Fruit fly (Drosophila melanogaster) whole organism, embryonic: Measurements from ENCODE around the gene gb.
A peak's percentile ranks its signal among the peaks of the same experiment; 100 is the strongest.

Source experiments
- Awh ChIP-seq: fragments of 200-800 bp; sonication (Bioruptor generic); IDR thresholded peaks from 2 replicates; pipeline ENCODE4, ENCODE4 v1.3.6; 2022; ENCODE audit warnings: missing biosample characterization, missing genetic modification characterization
- Bteb2 ChIP-seq: fragments of 200-800 bp; sonication (Bioruptor generic); optimal IDR thresholded peaks from 2 replicates; lab custom pipeline; 2016; ENCODE audit warnings: missing biosample characterization, missing genetic modification characterization
- CG11398 ChIP-seq: fragments of 200-800 bp; sonication (Bioruptor generic); optimal IDR thresholded peaks from 2 replicates; lab custom pipeline; 2016; ENCODE audit warnings: missing biosample characterization, missing genetic modification characterization
- CG12071 ChIP-seq: fragments of 200-800 bp; sonication (Bioruptor generic); optimal IDR thresholded peaks from 3 replicates; lab custom pipeline; 2018; ENCODE audit warnings: missing biosample characterization, mild to moderate bottlenecking, missing genetic modification characterization
- CG14710 ChIP-seq: fragments of 200-800 bp; sonication (Bioruptor generic); optimal IDR thresholded peaks from 3 replicates; lab custom pipeline; 2019; ENCODE audit warnings: missing biosample characterization, mild to moderate bottlenecking, missing genetic modification characterization, moderate library complexity
- CG15479 ChIP-seq: fragments of 200-800 bp; sonication (Bioruptor generic); optimal IDR thresholded peaks from 3 replicates; lab custom pipeline; 2019; ENCODE audit warnings: missing biosample characterization, mild to moderate bottlenecking, missing genetic modification characterization, moderate library complexity
- CG16813 ChIP-seq: fragments of 200-800 bp; sonication (Bioruptor generic); IDR thresholded peaks from 3 replicates; pipeline ENCODE4 v1.3.6; 2022; ENCODE audit warnings: missing biosample characterization, missing genetic modification characterization; ENCODE audit not compliant: partially characterized antibody
- CG17359 ChIP-seq: fragments of 200-800 bp; sonication (Bioruptor generic); optimal IDR thresholded peaks from 3 replicates; lab custom pipeline; 2018; ENCODE audit warnings: missing biosample characterization, mild to moderate bottlenecking, missing genetic modification characterization, moderate library complexity
- CG17385 ChIP-seq: fragments of 200-800 bp; sonication (Bioruptor generic); optimal IDR thresholded peaks from 3 replicates; lab custom pipeline; 2018; ENCODE audit warnings: missing biosample characterization, mild to moderate bottlenecking, missing genetic modification characterization
- CG1792 ChIP-seq: fragments of 200-800 bp; sonication (Bioruptor generic); optimal IDR thresholded peaks from 2 replicates; lab custom pipeline; 2016; ENCODE audit warnings: missing biosample characterization, missing genetic modification characterization
- CG18599 ChIP-seq: fragments of 200-800 bp; sonication (Bioruptor generic); optimal IDR thresholded peaks from 3 replicates; lab custom pipeline; 2017; ENCODE audit warnings: missing biosample characterization, missing genetic modification characterization, mild to moderate bottlenecking, moderate library complexity, missing genetic modification reagents
- CG18764 ChIP-seq: fragments of 200-800 bp; sonication (Bioruptor generic); optimal IDR thresholded peaks from 3 replicates; lab custom pipeline; 2016; ENCODE audit warnings: missing biosample characterization, missing genetic modification characterization
- CG2199 ChIP-seq: fragments of 200-800 bp; sonication (Bioruptor generic); IDR thresholded peaks from 3 replicates; pipeline ENCODE4 v1.3.6; 2022; ENCODE audit warnings: missing biosample characterization, missing genetic modification characterization
- CG2712 ChIP-seq: fragments of 200-800 bp; optimal IDR thresholded peaks from 3 replicates; lab custom pipeline; 2019; ENCODE audit warnings: missing biosample characterization, mild to moderate bottlenecking, missing genetic modification characterization, moderate library complexity
- CG2875 ChIP-seq: fragments of 200-800 bp; sonication (Bioruptor generic); optimal IDR thresholded peaks from 2 replicates; lab custom pipeline; 2017; ENCODE audit warnings: missing biosample characterization, mild to moderate bottlenecking, missing genetic modification characterization, missing genetic modification reagents
- CG32532 ChIP-seq: fragments of 200-800 bp; sonication (Bioruptor generic); IDR thresholded peaks from 2 replicates; pipeline ENCODE4 v1.3.6; 2022; ENCODE audit warnings: missing biosample characterization, missing genetic modification characterization
- CG32772 ChIP-seq: fragments of 200-800 bp; sonication (Bioruptor generic); IDR thresholded peaks from 2 replicates; pipeline ENCODE4 v1.3.6; 2022; ENCODE audit warnings: missing biosample characterization, missing genetic modification characterization
- CG3281 ChIP-seq: fragments of 200-800 bp; sonication (Bioruptor generic); optimal IDR thresholded peaks from 3 replicates; lab custom pipeline; 2017; ENCODE audit warnings: missing biosample characterization, mild to moderate bottlenecking, missing genetic modification characterization
- CG4730 ChIP-seq: fragments of 200-800 bp; sonication (Bioruptor generic); IDR thresholded peaks from 2 replicates; pipeline ENCODE4 v1.3.6; 2022; ENCODE audit warnings: missing biosample characterization, missing genetic modification characterization
- CG5245 ChIP-seq: fragments of 200-800 bp; sonication (Bioruptor generic); optimal IDR thresholded peaks from 3 replicates; lab custom pipeline; 2016; ENCODE audit warnings: missing biosample characterization, missing genetic modification characterization
- CG6813 ChIP-seq: fragments of 200-800 bp; sonication (Bioruptor generic); optimal IDR thresholded peaks from 2 replicates; lab custom pipeline; 2017; ENCODE audit warnings: missing biosample characterization, missing genetic modification characterization, mild to moderate bottlenecking, moderate library complexity, missing genetic modification reagents
- CG8089 ChIP-seq: fragments of 200-800 bp; sonication (Bioruptor generic); optimal IDR thresholded peaks from 3 replicates; lab custom pipeline; 2016; ENCODE audit warnings: missing biosample characterization, missing genetic modification characterization
- CHES-1-like ChIP-seq: fragments of 200-800 bp; sonication (Bioruptor generic); optimal IDR thresholded peaks from 2 replicates; lab custom pipeline; 2016; ENCODE audit warnings: missing biosample characterization, missing genetic modification characterization
- D19A ChIP-seq: fragments of 200-800 bp; optimal IDR thresholded peaks from 3 replicates; lab custom pipeline; 2019; ENCODE audit warnings: missing biosample characterization, mild to moderate bottlenecking, missing genetic modification characterization, moderate library complexity
- Dfd ChIP-seq, 2 experiments: fragments of >200 bp; optimal IDR thresholded peaks; 2 replicates each; lab custom pipeline; 2017; ENCODE audit warnings: missing biosample characterization in 2 of 2, missing genetic modification characterization in 2 of 2
- Doc2 ChIP-seq: fragments of 200-800 bp; sonication (Bioruptor generic); IDR thresholded peaks from 2 replicates; pipeline ENCODE4 v1.3.6; 2022; ENCODE audit warnings: missing biosample characterization, missing genetic modification characterization
- Fer3 ChIP-seq: fragments of 200-800 bp; sonication (Bioruptor generic); optimal IDR thresholded peaks from 2 replicates; lab custom pipeline; 2018; ENCODE audit warnings: missing biosample characterization, mild to moderate bottlenecking, missing genetic modification characterization, moderate library complexity
- Gsc ChIP-seq: fragments of 200-800 bp; sonication (Bioruptor generic); IDR thresholded peaks from 2 replicates; pipeline ENCODE4 v1.3.6; 2022; ENCODE audit warnings: missing biosample characterization, missing genetic modification characterization
- HLH3B ChIP-seq: fragments of 200-800 bp; sonication (Bioruptor generic); IDR thresholded peaks from 2 replicates; pipeline ENCODE4 v1.3.6; 2022; ENCODE audit warnings: missing biosample characterization, missing genetic modification characterization
- Hr39 ChIP-seq: fragments of >200 bp; optimal IDR thresholded peaks from 2 replicates; lab custom pipeline; 2017
- Jarid2 ChIP-seq: fragments of 200-800 bp; sonication (Bioruptor generic); optimal IDR thresholded peaks from 3 replicates; lab custom pipeline; 2017; ENCODE audit warnings: mild to moderate bottlenecking, missing biosample characterization, missing genetic modification reagents, missing genetic modification characterization
- Sry-β ChIP-seq: fragments of 200-800 bp; sonication (Bioruptor generic); optimal IDR thresholded peaks from 2 replicates; lab custom pipeline; 2018; ENCODE audit warnings: missing biosample characterization, mild to moderate bottlenecking, missing genetic modification characterization, moderate library complexity
- Usf ChIP-seq: fragments of 200-800 bp; sonication (Bioruptor generic); optimal IDR thresholded peaks from 2 replicates; lab custom pipeline; 2017; ENCODE audit warnings: missing genotype, missing biosample characterization, missing genetic modification characterization
- Vsx1 ChIP-seq: fragments of 200-800 bp; sonication (Bioruptor generic); optimal IDR thresholded peaks from 2 replicates; lab custom pipeline; 2017; ENCODE audit warnings: missing biosample characterization, mild to moderate bottlenecking, missing genetic modification characterization, missing genetic modification reagents
- ab ChIP-seq: fragments of 200-800 bp; sonication (Bioruptor generic); optimal IDR thresholded peaks from 2 replicates; lab custom pipeline; 2016; ENCODE audit warnings: missing biosample characterization, missing genetic modification characterization
- bbx ChIP-seq: fragments of 200-800 bp; sonication (Bioruptor generic); IDR thresholded peaks from 2 replicates; pipeline ENCODE4 v1.3.6; 2022; ENCODE audit warnings: missing biosample characterization, missing genetic modification characterization; ENCODE audit not compliant: partially characterized antibody
- bigmax ChIP-seq: fragments of 200-800 bp; sonication (Bioruptor generic); optimal IDR thresholded peaks from 2 replicates; lab custom pipeline; 2018; ENCODE audit warnings: missing biosample characterization, mild to moderate bottlenecking, missing genetic modification characterization
- chm ChIP-seq: fragments of 200-800 bp; sonication (Bioruptor generic); IDR thresholded peaks from 2 replicates; pipeline ENCODE4 v1.3.6; 2022; ENCODE audit warnings: missing biosample characterization, missing genetic modification characterization
- da ChIP-seq: fragments of 200-800 bp; sonication (Bioruptor generic); optimal IDR thresholded peaks from 2 replicates; lab custom pipeline; 2016; ENCODE audit warnings: missing biosample characterization, missing genetic modification characterization
- dan ChIP-seq: fragments of 200-800 bp; sonication (Bioruptor generic); IDR thresholded peaks from 2 replicates; pipeline ENCODE4 v1.3.6; 2022; ENCODE audit warnings: missing biosample characterization, missing genetic modification characterization
- fd96Cb ChIP-seq: fragments of 200-800 bp; sonication (Bioruptor generic); optimal IDR thresholded peaks from 2 replicates; lab custom pipeline; 2018; ENCODE audit warnings: missing biosample characterization, mild to moderate bottlenecking, missing genetic modification characterization, moderate library complexity
- fru ChIP-seq: fragments of >200 bp; optimal IDR thresholded peaks from 2 replicates; lab custom pipeline; 2017
- gfzf ChIP-seq: fragments of 200-800 bp; sonication (Bioruptor generic); optimal IDR thresholded peaks from 2 replicates; lab custom pipeline; 2016; ENCODE audit warnings: missing biosample characterization, mild to moderate bottlenecking, missing genetic modification characterization, moderate library complexity
- ken ChIP-seq: fragments of 200-800 bp; sonication (Bioruptor generic); IDR thresholded peaks from 3 replicates; pipeline ENCODE4 v1.3.6; 2022; ENCODE audit warnings: missing biosample characterization, missing genetic modification characterization
- pfk ChIP-seq: fragments of 200-800 bp; sonication (Bioruptor generic); optimal IDR thresholded peaks from 2 replicates; lab custom pipeline; 2018; ENCODE audit warnings: missing biosample characterization, mild to moderate bottlenecking, missing genetic modification characterization, moderate library complexity
- psq ChIP-seq: fragments of 200-800 bp; sonication (Bioruptor generic); optimal IDR thresholded peaks from 2 replicates; lab custom pipeline; 2017; ENCODE audit warnings: missing biosample characterization, missing genetic modification characterization
- slbo ChIP-seq: fragments of 200-800 bp; sonication (Bioruptor generic); IDR thresholded peaks from 2 replicates; pipeline ENCODE4 v1.3.6; 2022; ENCODE audit warnings: missing biosample characterization, missing genetic modification characterization
- so ChIP-seq: fragments of 200-800 bp; sonication (Bioruptor generic); IDR thresholded peaks from 3 replicates; pipeline ENCODE4 v1.3.6; 2022; ENCODE audit warnings: missing biosample characterization, missing genetic modification characterization
- stwl ChIP-seq: fragments of 200-800 bp; sonication (Bioruptor generic); optimal IDR thresholded peaks from 3 replicates; lab custom pipeline; 2018; ENCODE audit warnings: missing biosample characterization, mild to moderate bottlenecking, missing genetic modification characterization, moderate library complexity
- tio ChIP-seq: fragments of 200-800 bp; sonication (Bioruptor generic); optimal IDR thresholded peaks from 2 replicates; lab custom pipeline; 2017; ENCODE audit warnings: missing biosample characterization, missing genetic modification characterization, inconsistent platforms
- twi ChIP-seq: fragments of 200-800 bp; optimal IDR thresholded peaks from 2 replicates; lab custom pipeline; 2019; ENCODE audit warnings: missing biosample characterization, mild to moderate bottlenecking, missing genetic modification characterization, moderate library complexity
- vfl ChIP-seq: fragments of 200-800 bp; sonication (Bioruptor generic); optimal IDR thresholded peaks from 2 replicates; lab custom pipeline; 2016; ENCODE audit warnings: missing biosample characterization, missing genetic modification characterization

The gb gene

DNA sequence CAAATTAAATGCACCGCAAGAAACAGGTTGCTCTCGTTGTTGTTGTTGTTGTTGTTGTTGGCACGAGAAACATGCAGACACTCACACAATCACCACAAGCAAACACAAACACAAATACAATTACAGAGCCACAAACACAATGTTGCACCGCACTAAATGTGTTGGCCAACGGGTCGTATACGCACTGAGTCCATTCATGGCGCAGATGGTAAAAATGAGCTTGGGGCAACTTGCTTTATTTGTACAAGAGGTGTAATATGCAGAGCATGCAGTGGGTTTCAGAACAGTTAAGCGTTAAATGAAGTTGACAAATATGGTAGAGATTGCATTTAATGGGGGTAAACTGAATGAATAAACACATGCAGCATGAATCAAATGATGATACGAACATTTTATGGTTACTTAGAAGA lies 25.8 kb upstream of the gb start (continued):
- peak; percentile 23 for TF ChIP-seq bigmax (GFP tag; lab: Kevin White, UChicago)
- TF ChIP-seq CG12071 (GFP tag; lab: Kevin White, UChicago) = peak; percentile 57
- no peak for TF ChIP-seq Hr39
- peak; percentile 42 for TF ChIP-seq D19A
- no peak for TF ChIP-seq Jarid2 (GFP tag; lab: Kevin White, UChicago)
- TF ChIP-seq gfzf (GFP tag; lab: Kevin White, UChicago) = no peak
- peak; percentile 23 for TF ChIP-seq fd96Cb
- no peak for TF ChIP-seq Vsx1 (GFP tag; lab: Kevin White, UChicago)
- TF ChIP-seq pfk (GFP tag; lab: Kevin White, UChicago) = no peak
- no peak for TF ChIP-seq CG3281 (GFP tag; lab: Kevin White, UChicago)
- no peak for TF ChIP-seq CG5245
- TF ChIP-seq Dfd (GFP tag; optimal IDR thresholded peaks at IDR 0.05; lab: Kevin White, UChicago) = no peak
- no peak for TF ChIP-seq CG16813 (GFP tag; lab: Robert Waterston, UW)
- no peak for TF ChIP-seq ken (GFP tag; lab: Robert Waterston, UW)
- TF ChIP-seq CG32532 (GFP tag; lab: Robert Waterston, UW) = no peak
- TF ChIP-seq CG17359 (tag; lab: Kevin White, UChicago) = peak; percentile 61
- no peak for TF ChIP-seq psq
- TF ChIP-seq vfl (GFP tag; lab: Kevin White, UChicago) = no peak
- no peak for TF ChIP-seq Usf (GFP tag; lab: Kevin White, UChicago)
- no peak for TF ChIP-seq da
- TF ChIP-seq tio (GFP tag; lab: Kevin White, UChicago) = no peak
- TF ChIP-seq Gsc = no peak
- no peak for TF ChIP-seq Sry-β (GFP tag; lab: Kevin White, UChicago)
- TF ChIP-seq HLH3B = no peak; the same call in 1 of the 2 replicates
- no peak for TF ChIP-seq CG32772 (GFP tag; lab: Robert Waterston, UW)
- TF ChIP-seq CG2712 = peak; percentile 19
- no peak for TF ChIP-seq Fer3 (tag; lab: Kevin White, UChicago)
- peak; percentile 30 for TF ChIP-seq CG8089 (GFP tag; lab: Kevin White, UChicago)
- TF ChIP-seq Awh (GFP tag; lab: Robert Waterston, UW) = peak; percentile 11; the same call in 1 of the 2 replicates
- TF ChIP-seq CG18599 (GFP tag; lab: Kevin White, UChicago) = peak; percentile 35
- no peak for TF ChIP-seq stwl (tag; lab: Kevin White, UChicago)
- no peak for TF ChIP-seq CG15479 (GFP tag; lab: Kevin White, UChicago)
- peak; percentile 70 for TF ChIP-seq twi (tag; lab: Kevin White, UChicago)
- peak; percentile 1 for TF ChIP-seq CG18764 (GFP tag; lab: Kevin White, UChicago)
- TF ChIP-seq CG2875 (GFP tag; lab: Kevin White, UChicago) = peak; percentile 78
- TF ChIP-seq Doc2 (GFP tag; lab: Robert Waterston, UW) = no peak
- TF ChIP-seq CG4730 (GFP tag; lab: Robert Waterston, UW) = no peak
- no peak for TF ChIP-seq dan (GFP tag; lab: Robert Waterston, UW)
- no peak for TF ChIP-seq so
- TF ChIP-seq chm (GFP tag; lab: Robert Waterston, UW) = no peak
- TF ChIP-seq CG2199 = peak; percentile 64; the same call in 1 of the 3 replicates
- TF ChIP-seq CG17385 = peak; percentile 40
- no peak for TF ChIP-seq Bteb2 (GFP tag; lab: Kevin White, UChicago)
- no peak for TF ChIP-seq CG11398
- TF ChIP-seq slbo (GFP tag; lab: Robert Waterston, UW) = no peak
- TF ChIP-seq CG14710 (tag; lab: Kevin White, UChicago) = peak; percentile 26
- TF ChIP-seq CG1792 (GFP tag; lab: Kevin White, UChicago) = no peak
- no peak for TF ChIP-seq ab
- peak; percentile 36 for TF ChIP-seq CG6813 (GFP tag; lab: Kevin White, UChicago)
- TF ChIP-seq fru = no peak
- no peak for TF ChIP-seq CHES-1-like (GFP tag; lab: Kevin White, UChicago)
- TF ChIP-seq bbx (GFP tag; lab: Robert Waterston, UW) = no peak
